Fruit fly (Drosophila melanogaster): ENCODE results near the gene CG42554.

Gene CG42554

DNA sequence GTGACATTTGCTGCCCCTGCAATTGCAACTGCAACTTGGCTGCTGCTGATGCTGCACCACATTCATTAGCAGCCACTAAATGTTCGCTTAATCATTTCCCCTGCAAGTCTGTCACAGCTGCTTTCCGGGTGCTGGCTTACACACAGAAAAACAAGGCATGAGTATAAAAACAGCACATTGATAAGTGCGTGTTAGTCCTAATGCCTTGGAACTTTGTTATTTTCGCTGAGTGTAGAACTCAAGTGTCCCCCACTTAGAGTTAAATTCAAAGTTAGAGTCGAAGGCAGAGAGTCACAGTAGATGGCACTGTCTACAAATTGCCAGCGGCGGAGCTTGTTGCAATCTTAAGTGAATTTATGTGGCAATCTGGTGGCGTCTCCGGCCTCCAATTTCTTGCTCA lies 21.6 kb upstream of the CG42554 start (continued):
- TF ChIP-seq CG3919 (GFP tag; optimal IDR thresholded peaks at IDR 0.05) = peak; percentile 34
- no peak for TF ChIP-seq dac (GFP tag; optimal IDR thresholded peaks at IDR 0.05)
- TF ChIP-seq Gug (GFP tag; IDR thresholded peaks at IDR 0.05) = peak; percentile 27; the same call in 1 of the 2 replicates
- TF ChIP-seq svp (GFP tag) = no peak
- peak; percentile 44 for TF ChIP-seq CG7368 (GFP tag; optimal IDR thresholded peaks at IDR 0.05)
- no peak for TF ChIP-seq fkh (GFP tag; optimal IDR thresholded peaks at IDR 0.05)
- TF ChIP-seq pdm3 (GFP tag; optimal IDR thresholded peaks at IDR 0.05) = peak; percentile 28
- TF ChIP-seq spab (GFP tag; optimal IDR thresholded peaks at IDR 0.05) = peak; percentile 14
- TF ChIP-seq CG6163 (GFP tag; IDR thresholded peaks at IDR 0.05) = peak; percentile 54
- no peak for TF ChIP-seq CG11294 (GFP tag; IDR thresholded peaks at IDR 0.05)
- no peak for TF ChIP-seq Met (GFP tag; optimal IDR thresholded peaks at IDR 0.05)
- TF ChIP-seq achi (GFP tag; optimal IDR thresholded peaks at IDR 0.05) = peak; percentile 22
- TF ChIP-seq CG16779 (tag; optimal IDR thresholded peaks at IDR 0.05) = no peak
- TF ChIP-seq Blimp-1 (GFP tag; optimal IDR thresholded peaks at IDR 0.05) = no peak
- TF ChIP-seq net (GFP tag; optimal IDR thresholded peaks at IDR 0.05) = peak; percentile 28
- TF ChIP-seq eg (GFP tag; IDR thresholded peaks at IDR 0.05) = peak; percentile 40; the same call in 2 of the 3 replicates
- TF ChIP-seq Sox102F (GFP tag; optimal IDR thresholded peaks at IDR 0.05) = no peak
- peak; percentile 15 for TF ChIP-seq Lpt (GFP tag; optimal IDR thresholded peaks at IDR 0.05)
- peak; percentile 75 for TF ChIP-seq Eip78C (GFP tag)
- peak; percentile 22 for TF ChIP-seq CG3032 (tag; optimal IDR thresholded peaks at IDR 0.05)
- no peak for TF ChIP-seq CG6792 (GFP tag; optimal IDR thresholded peaks at IDR 0.05)

DNA sequence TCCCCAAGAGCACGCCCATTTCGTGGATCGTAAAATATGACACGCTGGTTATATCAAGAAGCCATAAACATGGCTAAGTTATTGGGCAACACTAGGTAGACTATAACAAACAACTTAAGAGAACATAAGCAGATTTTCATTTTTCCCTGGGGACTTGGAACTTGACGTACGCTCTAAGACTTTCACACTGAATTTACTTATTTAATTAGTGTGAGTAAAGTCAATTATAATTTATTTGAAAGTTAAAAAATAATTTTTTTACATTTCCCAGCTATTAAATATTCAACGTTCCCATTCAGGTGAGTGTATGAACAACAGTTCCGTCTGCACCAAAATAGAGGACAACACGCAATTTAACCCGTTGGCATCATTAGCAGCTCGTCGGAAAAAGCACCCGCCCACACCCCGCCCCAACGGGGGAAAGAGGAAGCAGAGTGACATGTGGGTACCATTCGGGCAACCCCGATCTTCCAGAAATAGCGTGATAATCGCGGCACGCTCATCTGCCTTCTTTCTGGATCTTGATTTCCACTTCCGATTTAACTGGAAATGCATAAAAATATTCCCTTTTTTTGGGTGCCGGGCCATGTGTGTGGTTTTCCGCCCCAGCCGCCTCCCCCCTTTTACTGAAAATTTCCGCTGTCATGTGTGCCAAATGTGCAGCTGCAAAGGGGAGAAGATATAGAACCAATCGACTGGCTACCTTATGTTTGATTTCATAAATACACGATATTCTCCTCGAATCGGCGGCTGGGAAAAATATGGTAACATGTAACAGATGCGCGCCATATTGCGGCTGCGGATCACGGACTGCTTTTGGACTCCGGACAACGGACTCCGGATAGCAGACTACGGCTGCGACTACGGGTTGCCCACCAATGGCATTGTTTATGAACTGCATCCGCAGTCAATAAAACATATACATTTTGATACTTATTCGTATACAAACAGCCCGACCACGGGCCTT lies 20.0 kb upstream of the CG42554 start:
- TF ChIP-seq CG15336 (GFP tag; IDR thresholded peaks at IDR 0.05) = 0 out of 2 replicates have a peak, but pooled peaks have one; percentile 18
- TF ChIP-seq CG8632 (GFP tag; optimal IDR thresholded peaks at IDR 0.05) = no peak
- TF ChIP-seq CG1621 (tag; optimal IDR thresholded peaks at IDR 0.05) = peak; percentile 81
- TF ChIP-seq Hr39 (GFP tag; optimal IDR thresholded peaks at IDR 0.05) = no peak
- TF ChIP-seq svp (GFP tag) = peak; percentile 47
- TF ChIP-seq spab (GFP tag; optimal IDR thresholded peaks at IDR 0.05) = no peak
- TF ChIP-seq ss (GFP tag; optimal IDR thresholded peaks at IDR 0.05) = no peak
- TF ChIP-seq topi (GFP tag; optimal IDR thresholded peaks at IDR 0.05) = no peak
- no peak for TF ChIP-seq Blimp-1 (GFP tag; optimal IDR thresholded peaks at IDR 0.05)
- TF ChIP-seq Sox14 (GFP tag; optimal IDR thresholded peaks at IDR 0.05) = no peak
- TF ChIP-seq CG3032 (tag; optimal IDR thresholded peaks at IDR 0.05) = no peak
- peak; percentile 64 for TF ChIP-seq Eip78C (GFP tag)
- TF ChIP-seq CG11902 (GFP tag; optimal IDR thresholded peaks at IDR 0.05) = no peak
- TF ChIP-seq CG16779 (tag; optimal IDR thresholded peaks at IDR 0.05) = no peak
- TF ChIP-seq eg (GFP tag; IDR thresholded peaks at IDR 0.05) = peak; percentile 37; the same call in 1 of the 3 replicates
- TF ChIP-seq Eip75B (GFP tag; optimal IDR thresholded peaks at IDR 0.05) = no peak

DNA sequence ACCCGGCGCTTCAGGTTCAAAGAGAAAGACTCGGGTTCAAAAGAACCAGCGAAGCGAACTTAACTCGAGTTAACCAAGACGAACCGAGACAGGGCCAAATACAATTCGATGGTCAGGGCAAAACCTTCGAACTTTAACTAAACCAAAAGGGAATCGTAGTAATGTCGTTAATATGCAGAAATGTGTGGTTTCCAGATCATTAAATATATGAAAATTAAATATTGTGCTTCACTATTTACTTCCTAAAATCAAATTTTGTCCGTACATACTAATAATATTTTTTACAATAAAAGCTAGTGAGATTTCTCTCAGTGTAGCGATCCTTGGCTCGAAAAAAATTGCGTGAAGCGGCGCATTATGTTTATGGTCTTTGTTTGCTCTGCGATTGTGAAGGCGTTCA lies 17.8 kb upstream of the CG42554 start:
- TF ChIP-seq CG11762 (GFP tag; optimal IDR thresholded peaks at IDR 0.05; ENCODE audit: insufficient read depth) = peak; percentile 60
- peak; percentile 84 for TF ChIP-seq svp (GFP tag)
- TF ChIP-seq acj6 (GFP tag; optimal IDR thresholded peaks at IDR 0.05) = peak; percentile 69
- TF ChIP-seq Smox (GFP tag; optimal IDR thresholded peaks at IDR 0.05) = peak; percentile 62
- peak; percentile 37 for TF ChIP-seq cyc (GFP tag; optimal IDR thresholded peaks at IDR 0.05)
- TF ChIP-seq spab (GFP tag; optimal IDR thresholded peaks at IDR 0.05) = no peak
- no peak for TF ChIP-seq fkh (GFP tag; optimal IDR thresholded peaks at IDR 0.05)
- TF ChIP-seq CG4318 (GFP tag; optimal IDR thresholded peaks at IDR 0.05) = no peak
- no peak for TF ChIP-seq Eip93F (GFP tag; optimal IDR thresholded peaks at IDR 0.05)
- TF ChIP-seq topi (GFP tag; optimal IDR thresholded peaks at IDR 0.05) = peak; percentile 67
- peak; percentile 56 for TF ChIP-seq OdsH (GFP tag; optimal IDR thresholded peaks at IDR 0.05)
- peak; percentile 34 for TF ChIP-seq CG11902 (GFP tag; optimal IDR thresholded peaks at IDR 0.05)
- no peak for TF ChIP-seq CG6808 (GFP tag; optimal IDR thresholded peaks at IDR 0.05)
- peak; percentile 92 for TF ChIP-seq Eip78C (GFP tag)
- no peak for TF ChIP-seq fd85E (GFP tag; optimal IDR thresholded peaks at IDR 0.05)
- no peak for TF ChIP-seq CG32006 (GFP tag; optimal IDR thresholded peaks at IDR 0.05)
- TF ChIP-seq CG10631 (GFP tag; optimal IDR thresholded peaks at IDR 0.05) = peak; percentile 50
- TF ChIP-seq CG6276 (GFP tag; optimal IDR thresholded peaks at IDR 0.05) = no peak
- TF ChIP-seq Lpt (GFP tag; optimal IDR thresholded peaks at IDR 0.05) = no peak
- peak; percentile 47 for TF ChIP-seq CG8632 (GFP tag; optimal IDR thresholded peaks at IDR 0.05)
- TF ChIP-seq Ets96B (tag; optimal IDR thresholded peaks at IDR 0.05) = peak; percentile 39
- peak; percentile 49 for TF ChIP-seq achi (GFP tag; optimal IDR thresholded peaks at IDR 0.05)
- TF ChIP-seq Sox102F (GFP tag; optimal IDR thresholded peaks at IDR 0.05) = peak; percentile 69
- peak; percentile 54 for TF ChIP-seq Eip75B (GFP tag; optimal IDR thresholded peaks at IDR 0.05)
- TF ChIP-seq CG3919 (GFP tag; optimal IDR thresholded peaks at IDR 0.05) = peak; percentile 70
- no peak for TF ChIP-seq dac (GFP tag; optimal IDR thresholded peaks at IDR 0.05)
- no peak for TF ChIP-seq Blimp-1 (GFP tag; optimal IDR thresholded peaks at IDR 0.05)
- TF ChIP-seq vri (GFP tag; optimal IDR thresholded peaks at IDR 0.05) = peak; percentile 45
- peak; percentile 41 for TF ChIP-seq Sox14 (GFP tag; optimal IDR thresholded peaks at IDR 0.05)

Measured in whole organism, prepupa.